Fruit fly (Drosophila melanogaster): ENCODE measurements around the gene Ranbp21.

Ranbp21 gene

DNA sequence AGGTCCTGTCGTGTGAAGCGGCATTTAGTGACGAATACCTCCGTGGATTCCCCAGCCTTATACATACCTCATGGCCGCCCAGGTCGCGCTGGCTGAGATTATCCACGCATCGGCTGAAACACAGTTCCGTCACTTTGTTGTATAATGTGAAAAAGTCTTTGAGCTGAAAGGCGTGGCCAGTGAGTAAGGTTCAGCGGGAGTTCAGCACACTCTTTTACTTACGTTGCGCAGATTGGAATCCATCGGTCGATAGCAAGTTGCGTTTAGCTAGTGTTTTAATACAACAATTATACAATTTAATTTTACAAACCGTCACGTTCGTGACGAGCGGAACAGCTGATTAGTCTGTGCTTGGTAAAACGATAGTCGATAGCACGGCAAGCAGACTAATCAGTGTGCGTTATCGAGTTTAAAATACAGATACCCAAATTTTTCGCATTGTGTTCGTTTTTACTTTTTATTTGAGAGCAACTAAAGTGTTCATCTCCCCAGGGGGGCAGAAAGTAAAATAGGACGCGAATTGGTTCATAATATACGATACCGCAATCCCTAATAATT is 33.8 kb downstream of the Ranbp21 start, which contains the start of the genes Pstk and Tim9b (continued):
- TF ChIP-seq ranshi (GFP tag; IDR thresholded peaks at IDR 0.05) (no peak), CG34224 (GFP tag; IDR thresholded peaks at IDR 0.05; ENCODE audit: partially characterized antibody) (peak; percentile 62), Hmx (GFP tag; optimal IDR thresholded peaks at IDR 0.05) (no peak), repo (GFP tag; optimal IDR thresholded peaks at IDR 0.05) (no peak), luna (GFP tag; optimal IDR thresholded peaks at IDR 0.05) (no peak), CG3995 (GFP tag; optimal IDR thresholded peaks at IDR 0.05) (no peak), MBD-R2 (GFP tag; IDR thresholded peaks at IDR 0.05) (peak; percentile 54), CG12236 (GFP tag; optimal IDR thresholded peaks at IDR 0.05) (no peak), CG7963 (GFP tag; IDR thresholded peaks at IDR 0.05; ENCODE audit: partially characterized antibody) (peak; percentile 69), Hr39 (optimal IDR thresholded peaks at IDR 0.05) (no peak), pfk (GFP tag; optimal IDR thresholded peaks at IDR 0.05) (peak; percentile 28), gro (GFP tag; optimal IDR thresholded peaks at IDR 0.05) (no peak), trh (GFP tag; optimal IDR thresholded peaks at IDR 0.05) (no peak), al (GFP tag; IDR thresholded peaks at IDR 0.05) (no peak), jigr1 (GFP tag; IDR thresholded peaks at IDR 0.05) (no peak), dati (GFP tag; IDR thresholded peaks at IDR 0.05) (no peak), CG11696 (GFP tag; IDR thresholded peaks at IDR 0.05) (no peak), Nf-YB (GFP tag; optimal IDR thresholded peaks at IDR 0.05) (no peak), insv (GFP tag; optimal IDR thresholded peaks at IDR 0.05) (no peak), Elba2 (GFP tag; optimal IDR thresholded peaks at IDR 0.05) (no peak), Pdp1 (GFP tag; optimal IDR thresholded peaks at IDR 0.05) (peak in 1 of 2 experiments; percentile 93), CG2116 (GFP tag; optimal IDR thresholded peaks at IDR 0.05) (peak; percentile 89), CG32772 (GFP tag; IDR thresholded peaks at IDR 0.05) (no peak), lov (optimal IDR thresholded peaks at IDR 0.05) (no peak), lov (GFP tag; IDR thresholded peaks at IDR 0.05) (no peak), crp (GFP tag; optimal IDR thresholded peaks at IDR 0.05) (peak; percentile 17 to 85), Vsx1 (GFP tag; optimal IDR thresholded peaks at IDR 0.05) (no peak), Lpt (GFP tag; optimal IDR thresholded peaks at IDR 0.05) (no peak), CG6813 (GFP tag; optimal IDR thresholded peaks at IDR 0.05) (no peak), chm (GFP tag; IDR thresholded peaks at IDR 0.05) (no peak), CG13287 (GFP tag; IDR thresholded peaks at IDR 0.05; ENCODE audit: partially characterized antibody) (peak; percentile 67), CG18764 (GFP tag; optimal IDR thresholded peaks at IDR 0.05) (no peak), CkIIα-i1 (GFP tag; IDR thresholded peaks at IDR 0.05) (no peak), CG12942 (GFP tag; optimal IDR thresholded peaks at IDR 0.05) (no peak), Opbp (GFP tag; IDR thresholded peaks at IDR 0.05; ENCODE audit: partially characterized antibody) (peak; percentile 59; the same call in 2 of the 3 replicates), CG32532 (GFP tag; IDR thresholded peaks at IDR 0.05) (no peak), CG1602 (GFP tag; optimal IDR thresholded peaks at IDR 0.05) (no peak), hth (optimal IDR thresholded peaks at IDR 0.05) (no peak), CG14667 (GFP tag; IDR thresholded peaks at IDR 0.05) (no peak), cas (GFP tag; IDR thresholded peaks at IDR 0.05) (no peak), HLH4C (GFP tag; IDR thresholded peaks at IDR 0.05; ENCODE audit: partially characterized antibody) (peak; percentile 66), CG15269 (tag; optimal IDR thresholded peaks at IDR 0.05) (no peak), Asciz (GFP tag; optimal IDR thresholded peaks at IDR 0.05) (no peak), gce (GFP tag; IDR thresholded peaks at IDR 0.05) (no peak), Xbp1 (GFP tag; optimal IDR thresholded peaks at IDR 0.05) (no peak), sd (tag; optimal IDR thresholded peaks at IDR 0.05) (no peak), pzg (GFP tag; optimal IDR thresholded peaks at IDR 0.05) (peak; percentile 38), bbx (GFP tag; IDR thresholded peaks at IDR 0.05; ENCODE audit: partially characterized antibody) (peak; percentile 73), sens-2 (GFP tag; IDR thresholded peaks at IDR 0.05) (no peak), Abd-B (GFP tag; optimal IDR thresholded peaks at IDR 0.05) (no peak), ap (GFP tag; IDR thresholded peaks at IDR 0.05) (no peak), psq (GFP tag; optimal IDR thresholded peaks at IDR 0.05) (no peak)

Measured in whole organism, embryonic.